Fruit fly (Drosophila melanogaster) Kc167 (cell line): ENCODE results near the gene C15.

Experiments
- Myc ChIP-seq: fragments of >200 bp; optimal IDR thresholded peaks from 2 replicates; lab custom pipeline; 2017; ENCODE audit warnings: missing external identifiers
- Sin3A ChIP-seq: fragments of >200 bp; optimal IDR thresholded peaks from 2 replicates; lab custom pipeline; 2018; ENCODE audit warnings: missing external identifiers
- h ChIP-seq: fragments of >200 bp; optimal IDR thresholded peaks from 3 replicates; lab custom pipeline; 2018; ENCODE audit warnings: missing external identifiers
- psq ChIP-seq: fragments of >200 bp; optimal IDR thresholded peaks from 2 replicates; lab custom pipeline; 2017; ENCODE audit warnings: missing external identifiers

- TF ChIP-seq Myc (lab: Kevin White, UChicago), result no peak
- TF ChIP-seq psq (lab: Kevin White, UChicago), result no peak
- TF ChIP-seq h, result no peak
- no peak for TF ChIP-seq Sin3A (lab: Kevin White, UChicago)
Observed at dm6 chr3R:21506270-21506669, 6.5 kb downstream of the C15 start.
